Fruit fly (Drosophila melanogaster): ENCODE results near the gene CG34382.

The CG34382 gene

dm6 chr3L:9836524-9837047 is 42.2 kb upstream of the CG34382 start, which contains the start of gene I-2 (continued):
- TF ChIP-seq ftz-f1 (GFP tag; optimal IDR thresholded peaks at IDR 0.05), result peak; percentile 45
- TF ChIP-seq Scr (GFP tag; IDR thresholded peaks at IDR 0.05; ENCODE audit: partially characterized antibody), result peak; percentile 86
- peak; percentile 26 for TF ChIP-seq CG9437 (GFP tag; optimal IDR thresholded peaks at IDR 0.05)
- TF ChIP-seq fru (optimal IDR thresholded peaks at IDR 0.05), result no peak
- TF ChIP-seq NfI (GFP tag; optimal IDR thresholded peaks at IDR 0.05), result no peak
- TF ChIP-seq CG32767 (GFP tag; IDR thresholded peaks at IDR 0.05), result no peak
- TF ChIP-seq crp (GFP tag; optimal IDR thresholded peaks at IDR 0.05), result peak in 1 of 2 experiments; percentile 41
- TF ChIP-seq repo (GFP tag; optimal IDR thresholded peaks at IDR 0.05), result no peak
- TF ChIP-seq bsh (GFP tag; optimal IDR thresholded peaks at IDR 0.05), result no peak
- no peak for TF ChIP-seq CG15479 (GFP tag; optimal IDR thresholded peaks at IDR 0.05)
- no peak for TF ChIP-seq eve (GFP tag; optimal IDR thresholded peaks at IDR 0.05)
- TF ChIP-seq Hsf (GFP tag; optimal IDR thresholded peaks at IDR 0.05), result peak; percentile 39
- TF ChIP-seq trem (tag; optimal IDR thresholded peaks at IDR 0.05), result peak; percentile 47
- peak; percentile 45 for TF ChIP-seq CG11504 (tag; optimal IDR thresholded peaks at IDR 0.05)
- no peak for TF ChIP-seq Camta (GFP tag; optimal IDR thresholded peaks at IDR 0.05)
- TF ChIP-seq CG34422 (GFP tag; IDR thresholded peaks at IDR 0.05), result peak; percentile 40; the same call in 1 of the 3 replicates
- no peak for TF ChIP-seq CG11456 (GFP tag; IDR thresholded peaks at IDR 0.05)
- no peak for TF ChIP-seq gsb (GFP tag; IDR thresholded peaks at IDR 0.05)
- peak; percentile 19; the same call in 1 of the 2 replicates for TF ChIP-seq CG10366 (GFP tag; IDR thresholded peaks at IDR 0.05)
- peak; percentile 32; the same call in 1 of the 2 replicates for TF ChIP-seq Rfx (GFP tag; IDR thresholded peaks at IDR 0.05)
- no peak for TF ChIP-seq ro (GFP tag; IDR thresholded peaks at IDR 0.05)
- no peak for TF ChIP-seq Mad (GFP tag; optimal IDR thresholded peaks at IDR 0.05)
- TF ChIP-seq ranshi (GFP tag; IDR thresholded peaks at IDR 0.05), result no peak
- no peak for TF ChIP-seq stc (GFP tag; IDR thresholded peaks at IDR 0.05)
- TF ChIP-seq slp2 (GFP tag; optimal IDR thresholded peaks at IDR 0.05), result no peak
- TF ChIP-seq lola (GFP tag; optimal IDR thresholded peaks at IDR 0.05), result no peak
- no peak for TF ChIP-seq Sox100B (GFP tag; optimal IDR thresholded peaks at IDR 0.05)
- peak; percentile 88 for TF ChIP-seq knrl (GFP tag; IDR thresholded peaks at IDR 0.05; ENCODE audit: partially characterized antibody)
- no peak for TF ChIP-seq Sox102F (GFP tag; optimal IDR thresholded peaks at IDR 0.05)
- TF ChIP-seq inv (GFP tag; IDR thresholded peaks at IDR 0.05; ENCODE audit: partially characterized antibody), result peak; percentile 63
- no peak for TF ChIP-seq her (GFP tag; optimal IDR thresholded peaks at IDR 0.05)
- TF ChIP-seq CG18764 (GFP tag; optimal IDR thresholded peaks at IDR 0.05), result no peak
- TF ChIP-seq lov (optimal IDR thresholded peaks at IDR 0.05), result no peak
- no peak for TF ChIP-seq lov (GFP tag; IDR thresholded peaks at IDR 0.05)
- TF ChIP-seq Meics (GFP tag; optimal IDR thresholded peaks at IDR 0.05), result no peak
- no peak for TF ChIP-seq CG8281 (tag; optimal IDR thresholded peaks at IDR 0.05)
- TF ChIP-seq jigr1 (GFP tag; IDR thresholded peaks at IDR 0.05), result peak; percentile 30; the same call in 1 of the 3 replicates
- TF ChIP-seq C15 (GFP tag; IDR thresholded peaks at IDR 0.05), result no peak
- TF ChIP-seq BtbVII (GFP tag; optimal IDR thresholded peaks at IDR 0.05), result no peak
- no peak for TF ChIP-seq Optix (GFP tag; IDR thresholded peaks at IDR 0.05)
- peak; percentile 73; the same call in 2 of the 3 replicates for TF ChIP-seq hb (GFP tag; IDR thresholded peaks at IDR 0.05; ENCODE audit: partially characterized antibody)
- TF ChIP-seq nerfin-2 (GFP tag; IDR thresholded peaks at IDR 0.05; ENCODE audit: partially characterized antibody), result peak; percentile 77
- TF ChIP-seq ab (GFP tag; optimal IDR thresholded peaks at IDR 0.05), result no peak
- TF ChIP-seq CG6765 (GFP tag; optimal IDR thresholded peaks at IDR 0.05), result no peak
- TF ChIP-seq Dp (GFP tag; optimal IDR thresholded peaks at IDR 0.05), result peak; percentile 28
- TF ChIP-seq pum (GFP tag; optimal IDR thresholded peaks at IDR 0.05), result no peak
- TF ChIP-seq CTCF (GFP tag; optimal IDR thresholded peaks at IDR 0.05), result peak; percentile 62
- no peak for TF ChIP-seq kay (GFP tag; optimal IDR thresholded peaks at IDR 0.05)
- TF ChIP-seq CG2712 (tag; optimal IDR thresholded peaks at IDR 0.05), result peak; percentile 37
- no peak for TF ChIP-seq pfk (GFP tag; optimal IDR thresholded peaks at IDR 0.05)
- TF ChIP-seq ato (GFP tag; IDR thresholded peaks at IDR 0.05; ENCODE audit: partially characterized antibody), result peak; percentile 73
